Worm (Caenorhabditis elegans): Measurements from ENCODE around the gene ZK105.13.

DNA sequence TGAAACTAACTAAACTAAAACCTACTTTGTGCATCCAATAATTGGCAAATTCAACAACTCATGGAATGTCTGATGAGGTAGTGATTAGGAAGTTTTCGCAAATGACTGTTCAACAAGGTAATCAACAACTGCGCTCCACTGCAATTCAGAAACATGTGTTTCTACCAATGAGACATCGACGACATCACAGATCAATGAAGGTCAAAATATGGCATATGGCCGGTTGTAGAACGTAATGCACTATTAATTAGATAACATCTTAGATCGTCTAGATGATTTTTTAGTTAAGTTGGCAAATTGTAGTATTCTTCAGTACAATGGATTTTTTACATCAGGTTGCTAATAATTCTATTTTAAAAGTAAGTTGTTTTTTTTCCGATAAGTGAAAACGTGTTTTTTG is 26.8 kb downstream of the ZK105.13 start, which contains the start of the genes nhr-94 and nhr-152:
- TF ChIP-seq ztf-29 (GFP tag; IDR thresholded peaks at IDR 0.05) (no peak), flt-1 (GFP tag; IDR thresholded peaks at IDR 0.05) (no peak), klf-2 (GFP tag; conservative IDR thresholded peaks at IDR 0.05) (no peak)
